Worm (Caenorhabditis elegans) whole organism, L4 larva: ENCODE results near the gene srg-61.

Experiments used
- D1046.2 ChIP-seq: fragments of 200-800 bp; sonication (Bioruptor generic); IDR thresholded peaks from 2 replicates; pipeline ENCODE4 v1.3.6; 2022; ENCODE audit warnings: missing genetic modification characterization, missing compliant biosample characterization
- F44E2.7 ChIP-seq: fragments of 200-800 bp; sonication (Bioruptor generic); IDR thresholded peaks from 2 replicates; pipeline ENCODE4 v2.1.2; 2022; ENCODE audit warnings: missing genetic modification characterization, missing compliant biosample characterization
- Y105C5A.15 ChIP-seq: fragments of 200-800 bp; sonication (Bioruptor generic); IDR thresholded peaks from 2 replicates; pipeline ENCODE4 v1.3.6; 2022; ENCODE audit warnings: missing genetic modification characterization, missing compliant biosample characterization
- Y48G9A.11 ChIP-seq: fragments of 200-800 bp; sonication (Bioruptor generic); IDR thresholded peaks from 2 replicates; pipeline ENCODE4 v1.3.6; 2022; ENCODE audit warnings: missing genetic modification reagents, missing genetic modification characterization, missing compliant biosample characterization
- Y75B8A.6 ChIP-seq: fragments of 200-800 bp; sonication (Bioruptor generic); IDR thresholded peaks from 2 replicates; pipeline ENCODE4 v1.3.6; 2022; ENCODE audit warnings: missing genetic modification reagents, missing genetic modification characterization, missing compliant biosample characterization
- ZK337.2 ChIP-seq: fragments of 200-800 bp; sonication (Bioruptor generic); IDR thresholded peaks from 2 replicates; pipeline ENCODE4 v1.3.6; 2022; ENCODE audit warnings: missing genetic modification reagents, missing genetic modification characterization, missing compliant biosample characterization
- aha-1 ChIP-seq: fragments of 150-350 bp; peaks from one replicate; lab custom pipeline; 2014; ENCODE audit warnings: missing biosample characterization, missing genetic modification characterization
- ceh-20 ChIP-seq: fragments of 200-800 bp; sonication (Bioruptor generic); IDR thresholded peaks from 2 replicates; pipeline ENCODE4 v1.3.6; 2022; ENCODE audit warnings: missing genetic modification reagents, missing genetic modification characterization, missing compliant biosample characterization
- ceh-32 ChIP-seq: sonication (generic microtip); optimal IDR thresholded peaks from 2 replicates; lab custom pipeline; 2016; ENCODE audit warnings: mild to moderate bottlenecking, missing genetic modification characterization, missing compliant biosample characterization; ENCODE audit not compliant: poor library complexity
- ceh-62 ChIP-seq: sonication (generic microtip); optimal IDR thresholded peaks from 2 replicates; lab custom pipeline; 2017; ENCODE audit warnings: missing biosample characterization, missing genetic modification characterization
- ctbp-1 ChIP-seq: fragments of 200-800 bp; sonication (Bioruptor generic); IDR thresholded peaks from 2 replicates; pipeline ENCODE4 v1.3.6; 2022; ENCODE audit warnings: missing genetic modification reagents, missing genetic modification characterization, missing compliant biosample characterization
- daf-12 ChIP-seq: fragments of 150-350 bp; optimal IDR thresholded peaks from 2 replicates; lab custom pipeline; 2014; ENCODE audit warnings: missing biosample characterization, missing genetic modification reagents, missing genetic modification characterization
- daf-16 ChIP-seq, 3 experiments: sonication (generic microtip); optimal IDR thresholded peaks; 2 replicates each; lab custom pipeline; 2016 to 2017; ENCODE audit warnings: missing genetic modification characterization in 3 of 3, missing genetic modification reagents in 3 of 3, mild to moderate bottlenecking in 2 of 3, missing compliant biosample characterization in 2 of 3, missing biosample characterization in 1 of 3, moderate library complexity in 1 of 3
- dmd-8 ChIP-seq: fragments of 200-800 bp; sonication (Bioruptor generic); IDR thresholded peaks from 2 replicates; pipeline ENCODE4 v1.3.6; 2022; ENCODE audit warnings: missing genetic modification characterization, missing compliant biosample characterization
- egl-43 ChIP-seq: fragments of 200-800 bp; sonication (Bioruptor generic); IDR thresholded peaks from 2 replicates; pipeline ENCODE4 v1.3.6; 2022; ENCODE audit warnings: missing genetic modification reagents, missing genetic modification characterization, missing compliant biosample characterization
- hlh-11 ChIP-seq: fragments of 200-800 bp; sonication (Bioruptor generic); optimal IDR thresholded peaks from 2 replicates; lab custom pipeline; 2018; ENCODE audit warnings: mild to moderate bottlenecking, missing genetic modification characterization, missing compliant biosample characterization
- jun-1 ChIP-seq: fragments of 150-350 bp; optimal IDR thresholded peaks from 2 replicates; lab custom pipeline; 2014; ENCODE audit warnings: missing biosample characterization, missing genetic modification reagents, missing genetic modification characterization
- lim-7 ChIP-seq: fragments of 200-800 bp; sonication (Bioruptor generic); IDR thresholded peaks from 2 replicates; pipeline ENCODE4 v1.3.6; 2022; ENCODE audit warnings: missing genetic modification characterization, missing compliant biosample characterization
- lin-13 ChIP-seq: fragments of 150-350 bp; optimal IDR thresholded peaks from 2 replicates; lab custom pipeline; 2014; ENCODE audit warnings: missing biosample characterization, missing genetic modification reagents, missing genetic modification characterization
- lin-29 ChIP-seq: fragments of 200-800 bp; sonication (Bioruptor generic); IDR thresholded peaks from 2 replicates; pipeline ENCODE4 v1.3.6; 2022; ENCODE audit warnings: missing genetic modification reagents, missing genetic modification characterization, missing compliant biosample characterization
- lir-3 ChIP-seq: sonication (generic microtip); optimal IDR thresholded peaks from 2 replicates; lab custom pipeline; 2016; ENCODE audit warnings: mild to moderate bottlenecking, missing genetic modification characterization, missing compliant biosample characterization
- madf-9 ChIP-seq: fragments of 200-800 bp; sonication (Bioruptor generic); conservative IDR thresholded peaks from 2 replicates; pipeline ENCODE4 v1.3.6; 2022; ENCODE audit warnings: missing genetic modification reagents, missing genetic modification characterization, missing compliant biosample characterization
- mep-1 ChIP-seq: fragments of 150-350 bp; sonication (generic microtip); optimal IDR thresholded peaks from 3 replicates; lab custom pipeline; 2014; ENCODE audit warnings: missing biosample characterization, missing genetic modification characterization
- mes-2 ChIP-seq: sonication (generic microtip); optimal IDR thresholded peaks from 2 replicates; lab custom pipeline; 2016; ENCODE audit warnings: missing genotype, mild to moderate bottlenecking, missing genetic modification characterization, missing compliant biosample characterization; ENCODE audit not compliant: poor library complexity, severe bottlenecking
- mxl-3 ChIP-seq: fragments of 200-800 bp; sonication (Bioruptor generic); optimal IDR thresholded peaks from 2 replicates; lab custom pipeline; 2018; ENCODE audit warnings: mild to moderate bottlenecking, missing genetic modification characterization, missing compliant biosample characterization
- nhr-41 ChIP-seq: fragments of 200-800 bp; sonication (Bioruptor generic); IDR thresholded peaks from 2 replicates; pipeline ENCODE4 v1.3.6; 2022; ENCODE audit warnings: missing genetic modification reagents, missing genetic modification characterization, missing compliant biosample characterization
- php-3 ChIP-seq: fragments of 200-800 bp; sonication (Bioruptor generic); IDR thresholded peaks from 2 replicates; pipeline ENCODE4 v1.3.6; 2022; ENCODE audit warnings: missing genetic modification reagents, missing genetic modification characterization, missing compliant biosample characterization
- pqm-1 ChIP-seq: sonication (generic microtip); optimal IDR thresholded peaks from 2 replicates; lab custom pipeline; 2017; ENCODE audit warnings: missing biosample characterization, missing genetic modification characterization
- rbr-2 ChIP-seq: sonication (generic microtip); optimal IDR thresholded peaks from 2 replicates; lab custom pipeline; 2016; ENCODE audit warnings: missing genotype, missing genetic modification characterization, missing compliant biosample characterization
- sdz-12 ChIP-seq: fragments of 200-800 bp; sonication (Bioruptor generic); optimal IDR thresholded peaks from 2 replicates; lab custom pipeline; 2018; ENCODE audit warnings: mild to moderate bottlenecking, missing genetic modification characterization, missing compliant biosample characterization
- set-16 ChIP-seq: fragments of 200-800 bp; sonication (Bioruptor generic); IDR thresholded peaks from 2 replicates; pipeline ENCODE4 v1.3.6; 2022; ENCODE audit warnings: missing genetic modification reagents, missing genetic modification characterization, missing compliant biosample characterization
- unc-39 ChIP-seq: sonication (generic microtip); optimal IDR thresholded peaks from 2 replicates; lab custom pipeline; 2017; ENCODE audit warnings: missing biosample characterization, missing genetic modification characterization
- unc-62 ChIP-seq, 3 experiments: fragments of 150-350 bp in 1 of 3; sonication (generic microtip); optimal IDR thresholded peaks in 2 of 3; peaks in 1 of 3; 1 replicate in 1 of 3; 2 replicates in 2 of 3; lab custom pipeline; 2014 to 2017; ENCODE audit warnings: missing biosample characterization in 3 of 3, missing genetic modification characterization in 3 of 3, missing genetic modification reagents in 3 of 3, missing genotype in 1 of 3
- vab-7 ChIP-seq: fragments of 200-800 bp; sonication (Bioruptor generic); IDR thresholded peaks from 2 replicates; pipeline ENCODE4 v1.3.6; 2022; ENCODE audit warnings: missing genetic modification reagents, missing genetic modification characterization, missing compliant biosample characterization
- zfp-2 ChIP-seq: sonication (generic microtip); optimal IDR thresholded peaks from 2 replicates; lab custom pipeline; 2016; ENCODE audit warnings: mild to moderate bottlenecking, missing genetic modification characterization, missing compliant biosample characterization

Gene srg-61

ce11 chrV:2740228-2740627 lies at the start of gene srg-61:
Gene srg-61 (minus strand): TSS chrV:2740328.
- TF ChIP-seq Y105C5A.15 (GFP tag; lab: Robert Waterston, UW) (no peak), madf-9 (GFP tag; lab: Robert Waterston, UW) (no peak), lin-13 (no peak), sdz-12 (GFP tag; lab: Kevin White, UChicago) (no peak), Y48G9A.11 (GFP tag; lab: Robert Waterston, UW) (no peak), pqm-1 (tag; lab: Kevin White, UChicago) (no peak), ctbp-1 (no peak), jun-1 (tag; lab: Kevin White, UChicago) (no peak)

- no peak for TF ChIP-seq ceh-62 (tag; lab: Kevin White, UChicago)
- no peak for TF ChIP-seq hlh-11 (tag; lab: Kevin White, UChicago)
- TF ChIP-seq nhr-41 (GFP tag; lab: Robert Waterston, UW) = no peak
- TF ChIP-seq lim-7 (GFP tag; lab: Robert Waterston, UW) = no peak
- TF ChIP-seq ceh-20 (GFP tag; lab: Robert Waterston, UW) = no peak
- TF ChIP-seq mes-2 (tag; lab: Kevin White, UChicago) = no peak
- no peak for TF ChIP-seq aha-1 (tag; lab: Kevin White, UChicago)
- no peak for TF ChIP-seq Y105C5A.15 (GFP tag; lab: Robert Waterston, UW)
- TF ChIP-seq ZK337.2 (GFP tag; lab: Robert Waterston, UW) = no peak
- no peak for TF ChIP-seq Y75B8A.6 (GFP tag; lab: Robert Waterston, UW)
- no peak for TF ChIP-seq unc-39 (tag; lab: Kevin White, UChicago)
- no peak for TF ChIP-seq daf-16 (GFP tag; optimal IDR thresholded peaks at IDR 0.05; lab: Kevin White, UChicago)
- TF ChIP-seq daf-16 (tag; optimal IDR thresholded peaks at IDR 0.05; lab: Kevin White, UChicago) = no peak
- no peak for TF ChIP-seq dmd-8 (GFP tag; lab: Robert Waterston, UW)
- no peak for TF ChIP-seq daf-12 (tag; lab: Kevin White, UChicago)
- TF ChIP-seq D1046.2 (GFP tag; lab: Robert Waterston, UW) = no peak
- TF ChIP-seq vab-7 = no peak
- no peak for TF ChIP-seq mxl-3 (GFP tag; lab: Kevin White, UChicago)
- no peak for TF ChIP-seq mep-1 (tag; lab: Kevin White, UChicago)
Measured at ce11 chrV:2780786-2781185, 40.7 kb upstream of the srg-61 start, which contains the start of gene R05D8.11. Gene R05D8.11 (minus strand): TSS chrV:2780886.

ce11 chrV:2778458-2778857 lies 38.3 kb upstream of the srg-61 start:
- TF ChIP-seq set-16 (GFP tag; lab: Robert Waterston, UW) = peak; percentile 80

ce11 chrV:2777395-2777794 lies 37.3 kb upstream of the srg-61 start:
- TF ChIP-seq egl-43 (GFP tag; lab: Robert Waterston, UW) (0 out of 2 replicates have a peak, but pooled peaks have one; percentile 12), set-16 (GFP tag; lab: Robert Waterston, UW) (peak; percentile 60)
- TF ChIP-seq, all 104 proteins: peak for 2; not testable (repeated sequence) for 102

ce11 chrV:2774042-2774441 lies 33.9 kb upstream of the srg-61 start, which contains the start of gene srj-18:
Gene srj-18 (plus strand): TSS chrV:2774342.
- TF ChIP-seq Y105C5A.15 (GFP tag; lab: Robert Waterston, UW) (no peak), lir-3 (tag; lab: Kevin White, UChicago) (no peak), mxl-3 (GFP tag; lab: Kevin White, UChicago) (no peak)

DNA sequence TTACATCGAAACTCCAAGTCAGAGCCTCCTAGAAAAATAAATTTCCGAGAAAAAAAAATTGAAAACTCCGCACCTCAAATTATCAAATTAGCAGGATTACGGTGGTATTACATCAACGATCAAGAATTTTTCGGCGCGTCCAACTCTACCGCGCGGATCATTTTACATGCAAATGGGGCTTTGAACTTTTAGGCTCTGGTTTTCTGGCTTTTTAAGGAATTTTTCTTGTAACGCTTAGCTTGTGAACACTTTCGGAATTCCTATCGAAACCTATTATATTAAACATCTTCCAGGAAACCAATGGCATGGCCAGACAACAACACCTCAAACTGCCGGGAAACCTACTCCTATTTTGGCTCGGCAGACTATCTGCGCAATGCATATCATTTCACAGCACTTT lies 31.4 kb upstream of the srg-61 start, which contains the start of gene srh-56:
Gene srh-56, plus strand, starts transcription at position 301 of the 400 bp plus-strand sequence.
- no peak for TF ChIP-seq ceh-32 (tag; lab: Kevin White, UChicago)
- TF ChIP-seq lin-29 (GFP tag; lab: Robert Waterston, UW) = no peak
- TF ChIP-seq F44E2.7 (GFP tag; lab: Robert Waterston, UW) = no peak
- no peak for TF ChIP-seq unc-62 (GFP tag; optimal IDR thresholded peaks at IDR 0.05 in 1 of 2; lab: Kevin White, UChicago)
- TF ChIP-seq unc-62 (tag; optimal IDR thresholded peaks at IDR 0.05; lab: Kevin White, UChicago) = no peak
- TF ChIP-seq php-3 = no peak
- no peak for TF ChIP-seq rbr-2
- TF ChIP-seq zfp-2 = no peak
- TF ChIP-seq lim-7 (GFP tag; lab: Robert Waterston, UW) = no peak
